Worm (Caenorhabditis elegans) whole organism, L2 larva: Measurements from ENCODE around the gene C04C3.7.

Experiments
- ZK546.5 ChIP-seq: sonication (generic microtip); optimal IDR thresholded peaks from 2 replicates; lab custom pipeline; 2017; ENCODE audit warnings: missing biosample characterization, missing genetic modification characterization
- alr-1 ChIP-seq: fragments of 150-350 bp; optimal IDR thresholded peaks from 2 replicates; lab custom pipeline; 2014; ENCODE audit warnings: missing biosample characterization, missing genetic modification characterization
- aly-2 ChIP-seq: fragments of 150-350 bp; optimal IDR thresholded peaks from 2 replicates; lab custom pipeline; 2014; ENCODE audit warnings: missing biosample characterization, missing genetic modification characterization
- ama-1 ChIP-seq: fragments of 150-350 bp; optimal IDR thresholded peaks from 2 replicates; lab custom pipeline; 2018; ENCODE audit warnings: inconsistent platforms
- ceh-16 ChIP-seq: fragments of 150-350 bp; optimal IDR thresholded peaks from 2 replicates; lab custom pipeline; 2014; ENCODE audit warnings: missing biosample characterization, missing genetic modification characterization
- ceh-82 ChIP-seq: fragments of 150-350 bp; optimal IDR thresholded peaks from 2 replicates; lab custom pipeline; 2014; ENCODE audit warnings: missing biosample characterization, missing genetic modification characterization
- dmd-4 ChIP-seq: sonication (generic microtip); optimal IDR thresholded peaks from 2 replicates; lab custom pipeline; 2017; ENCODE audit warnings: missing biosample characterization, missing genetic modification characterization
- egl-27 ChIP-seq: sonication (generic microtip); optimal IDR thresholded peaks from 3 replicates; lab custom pipeline; 2017; ENCODE audit warnings: missing biosample characterization, missing genetic modification reagents, missing genetic modification characterization
- elt-1 ChIP-seq: fragments of 150-350 bp; optimal IDR thresholded peaks from 2 replicates; lab custom pipeline; 2014; ENCODE audit warnings: missing biosample characterization, missing genetic modification characterization
- elt-3 ChIP-seq: sonication (generic microtip); optimal IDR thresholded peaks from 2 replicates; lab custom pipeline; 2017; ENCODE audit warnings: missing biosample characterization, missing genetic modification characterization
- fos-1 ChIP-seq: fragments of 150-350 bp; optimal IDR thresholded peaks from 2 replicates; lab custom pipeline; 2014; ENCODE audit warnings: missing biosample characterization, missing genetic modification characterization
- gmeb-1 ChIP-seq: fragments of 150-350 bp; optimal IDR thresholded peaks from 2 replicates; lab custom pipeline; 2014; ENCODE audit warnings: missing biosample characterization, missing genetic modification characterization
- lin-11 ChIP-seq: fragments of 150-350 bp; sonication (generic microtip); optimal IDR thresholded peaks from 2 replicates; lab custom pipeline; 2014; ENCODE audit warnings: missing biosample characterization, missing genetic modification characterization, inconsistent platforms, mixed read lengths
- lin-13 ChIP-seq: fragments of 150-350 bp; optimal IDR thresholded peaks from 2 replicates; lab custom pipeline; 2014; ENCODE audit warnings: missing biosample characterization, missing genetic modification reagents, missing genetic modification characterization
- lsy-2 ChIP-seq, 2 experiments: fragments of 150-350 bp in 1 of 2; sonication (generic microtip) in 1 of 2; optimal IDR thresholded peaks; 2 replicates each; lab custom pipeline; 2014 to 2017; ENCODE audit warnings: missing biosample characterization in 2 of 2, missing genetic modification characterization in 2 of 2
- mab-5 ChIP-seq: fragments of 150-350 bp; optimal IDR thresholded peaks from 2 replicates; lab custom pipeline; 2014; ENCODE audit warnings: missing biosample characterization, missing genetic modification characterization
- mbf-1 ChIP-seq: sonication (generic microtip); optimal IDR thresholded peaks from 2 replicates; lab custom pipeline; 2017; ENCODE audit warnings: missing biosample characterization, missing genetic modification characterization
- nhr-10 ChIP-seq: sonication (generic microtip); optimal IDR thresholded peaks from 2 replicates; lab custom pipeline; 2017; ENCODE audit warnings: missing biosample characterization, missing genetic modification characterization
- nhr-12 ChIP-seq: fragments of 150-350 bp; optimal IDR thresholded peaks from 2 replicates; lab custom pipeline; 2014; ENCODE audit warnings: missing biosample characterization, missing genetic modification characterization
- nhr-129 ChIP-seq: fragments of 150-350 bp; optimal IDR thresholded peaks from 2 replicates; lab custom pipeline; 2014; ENCODE audit warnings: missing biosample characterization, missing genetic modification characterization
- nhr-23 ChIP-seq: fragments of 150-350 bp; optimal IDR thresholded peaks from 2 replicates; lab custom pipeline; 2014; ENCODE audit warnings: missing biosample characterization, missing genetic modification reagents, missing genetic modification characterization
- nhr-237 ChIP-seq: fragments of 150-350 bp; optimal IDR thresholded peaks from 2 replicates; lab custom pipeline; 2014; ENCODE audit warnings: missing biosample characterization, missing genetic modification characterization
- nhr-77 ChIP-seq: fragments of 150-350 bp; optimal IDR thresholded peaks from 2 replicates; lab custom pipeline; 2014; ENCODE audit warnings: missing biosample characterization, missing genetic modification characterization
- skn-1 ChIP-seq: sonication (generic microtip); optimal IDR thresholded peaks from 2 replicates; lab custom pipeline; 2017; ENCODE audit warnings: missing biosample characterization, missing genetic modification characterization
- sma-3 ChIP-seq: sonication (generic microtip); optimal IDR thresholded peaks from 2 replicates; lab custom pipeline; 2016; ENCODE audit warnings: missing genetic modification reagents, missing genetic modification characterization, missing compliant biosample characterization
- snpc-4 ChIP-seq: fragments of 150-350 bp; optimal IDR thresholded peaks from 2 replicates; lab custom pipeline; 2014; ENCODE audit warnings: missing biosample characterization, missing genetic modification characterization
- unc-62 ChIP-seq: fragments of 150-350 bp; optimal IDR thresholded peaks from 2 replicates; lab custom pipeline; 2014; ENCODE audit warnings: missing biosample characterization, missing genetic modification reagents, missing genetic modification characterization
- ztf-1 ChIP-seq: fragments of 200-800 bp; sonication (Bioruptor generic); conservative IDR thresholded peaks from 2 replicates; pipeline ENCODE4 v1.3.6; 2022; ENCODE audit warnings: missing genetic modification characterization, missing compliant biosample characterization
- ztf-11 ChIP-seq: sonication (generic microtip); optimal IDR thresholded peaks from 2 replicates; lab custom pipeline; 2017; ENCODE audit warnings: missing biosample characterization, missing genetic modification characterization
- ztf-4 ChIP-seq: fragments of 150-350 bp; optimal IDR thresholded peaks from 2 replicates; lab custom pipeline; 2014; ENCODE audit warnings: missing biosample characterization, missing genetic modification characterization

Gene C04C3.7

DNA sequence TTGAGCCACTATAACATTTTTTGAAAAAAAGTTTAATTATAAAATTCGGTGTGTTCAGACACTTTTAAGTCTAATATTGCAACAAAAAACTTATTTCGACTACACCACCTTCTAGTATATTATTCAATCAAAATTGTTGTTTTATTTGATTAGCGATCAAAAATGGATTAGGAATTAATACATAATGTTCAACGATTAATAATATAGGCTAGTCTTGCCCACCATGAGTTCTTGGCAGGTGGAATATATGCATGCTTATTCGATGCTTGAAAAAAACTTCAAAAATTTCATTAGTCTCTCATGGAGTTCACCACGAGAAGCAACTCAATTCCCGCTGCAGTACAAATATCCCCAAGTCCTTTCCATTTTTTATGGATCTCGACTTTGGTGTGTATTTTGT lies 2.7 kb upstream of the C04C3.7 start, which contains the start of gene srz-32:
Gene srz-32, plus strand, starts transcription at position 301 of the 400 bp plus-strand sequence.
- TF ChIP-seq mbf-1 (tag; lab: Kevin White, UChicago): no peak
- no peak for TF ChIP-seq elt-3 (tag; lab: Kevin White, UChicago)
- TF ChIP-seq ceh-82: no peak

DNA sequence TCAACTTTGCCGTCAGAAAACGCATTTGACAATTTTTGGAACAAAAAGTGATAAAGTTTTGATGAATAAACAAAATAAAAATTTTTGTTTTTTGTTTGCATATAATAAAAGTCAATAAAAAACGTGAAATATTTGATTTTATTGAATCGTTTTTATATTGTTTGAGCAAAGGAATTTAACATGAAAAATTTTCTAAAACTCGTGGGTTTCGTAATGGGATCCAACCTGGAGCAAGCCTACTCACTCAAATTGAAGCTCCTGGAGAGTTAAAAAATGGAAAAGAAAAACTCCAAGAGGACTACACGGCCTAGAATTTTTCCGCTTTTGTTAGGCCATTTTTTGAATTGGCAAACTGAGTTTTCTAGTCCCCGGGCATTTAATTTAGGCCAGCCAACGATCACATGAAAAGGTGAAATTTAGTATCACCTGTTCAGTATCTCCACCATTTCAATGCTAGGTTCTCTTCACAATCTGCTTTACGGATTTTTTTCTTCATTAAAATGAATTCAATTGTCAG lies 4.8 kb downstream of the C04C3.7 start, which contains the start of the genes C04C3.9 and srz-60:
Gene C04C3.9, minus strand, starts transcription at position 101 of the 517 bp plus-strand sequence.
Gene srz-60, plus strand, starts transcription at position 467 of the 517 bp plus-strand sequence.
- no peak for TF ChIP-seq snpc-4 (tag; lab: Kevin White, UChicago)

DNA sequence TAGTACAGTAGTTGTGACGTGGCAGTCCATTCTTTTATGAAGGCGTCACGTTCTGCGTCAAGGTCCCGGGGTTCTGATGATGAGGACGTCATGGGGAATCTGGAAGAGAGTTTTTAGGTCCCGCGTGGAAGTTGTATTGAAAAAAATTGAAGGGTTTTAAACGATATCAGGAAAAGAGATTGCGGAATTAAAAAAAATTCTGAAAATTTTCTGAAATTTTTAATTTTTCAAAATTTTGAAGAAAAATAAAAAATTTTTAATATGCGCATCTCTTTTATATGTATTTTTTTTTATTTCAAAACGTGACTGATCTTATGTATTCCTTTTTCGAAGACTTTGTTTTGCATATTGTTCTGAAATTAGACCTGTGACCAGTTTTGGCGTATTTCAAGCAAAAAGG lies 10.8 kb downstream of the C04C3.7 start, which contains the start of gene C04C3.6:
Gene C04C3.6, minus strand, starts transcription at position 101 of the 400 bp plus-strand sequence.
- TF ChIP-seq unc-62 (GFP tag; lab: Kevin White, UChicago): no peak
- TF ChIP-seq nhr-129 (tag; lab: Kevin White, UChicago): no peak
- no peak for TF ChIP-seq nhr-237
- TF ChIP-seq elt-1 (tag; lab: Kevin White, UChicago): no peak
- no peak for TF ChIP-seq snpc-4 (tag; lab: Kevin White, UChicago)
- no peak for TF ChIP-seq nhr-12 (tag; lab: Kevin White, UChicago)
- no peak for TF ChIP-seq aly-2
- no peak for TF ChIP-seq nhr-77 (tag; lab: Kevin White, UChicago)
- no peak for TF ChIP-seq gmeb-1 (tag; lab: Kevin White, UChicago)
- no peak for TF ChIP-seq alr-1 (tag; lab: Kevin White, UChicago)
- TF ChIP-seq ceh-16 (tag; lab: Kevin White, UChicago): no peak
- no peak for TF ChIP-seq ama-1 (lab: Kevin White, UChicago)
- no peak for TF ChIP-seq ZK546.5 (tag; lab: Kevin White, UChicago)

DNA sequence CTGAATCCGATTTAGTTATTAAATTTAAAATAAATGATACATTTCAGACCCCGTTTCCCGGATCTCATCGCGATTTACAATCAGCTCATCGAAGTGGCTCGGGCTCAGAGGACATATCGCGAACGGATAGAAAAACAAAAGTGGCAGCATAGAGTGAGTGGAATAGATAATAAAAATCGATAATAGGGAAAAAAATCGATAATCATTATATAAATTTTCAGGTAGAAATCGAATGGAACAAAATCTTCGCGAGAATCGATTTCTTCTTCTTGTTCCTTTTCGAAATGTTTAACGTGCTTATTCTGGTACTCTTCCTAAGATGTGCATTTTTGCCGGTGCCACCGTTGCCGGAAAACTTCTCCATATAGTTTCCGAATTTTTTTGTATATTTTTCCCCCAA lies 14.5 kb downstream of the C04C3.7 start:
- TF ChIP-seq nhr-23 (tag; lab: Kevin White, UChicago) (no peak), sma-3 (GFP tag; lab: Kevin White, UChicago) (no peak), lin-11 (tag; lab: Kevin White, UChicago) (no peak), nhr-77 (tag; lab: Kevin White, UChicago) (no peak), nhr-10 (no peak), egl-27 (tag; lab: Kevin White, UChicago) (no peak), dmd-4 (tag; lab: Kevin White, UChicago) (no peak)

DNA sequence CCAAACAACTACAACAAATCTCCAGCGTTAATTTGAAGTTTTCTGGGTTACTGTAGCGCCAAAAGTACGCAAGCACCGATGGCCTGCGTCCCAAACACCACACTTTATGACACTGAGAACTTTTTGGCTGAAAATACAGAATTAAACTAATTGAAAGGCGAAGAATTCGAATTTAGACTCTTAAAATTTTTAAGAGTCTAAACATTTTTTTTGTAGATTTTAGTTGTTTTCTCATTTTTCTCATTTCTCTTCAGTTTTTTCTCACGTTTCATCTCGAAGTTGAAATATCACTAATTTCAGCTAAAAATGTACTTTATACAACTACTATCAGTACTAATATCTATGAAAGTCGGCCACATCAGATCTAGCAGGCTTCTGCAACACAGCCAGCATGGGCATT lies 17.9 kb downstream of the C04C3.7 start, which contains the start of gene lgc-9:
Gene lgc-9, plus strand, starts transcription at position 301 of the 400 bp plus-strand sequence.
- no peak for TF ChIP-seq ztf-4 (tag; lab: Kevin White, UChicago)
- TF ChIP-seq nhr-10: no peak
- no peak for TF ChIP-seq ztf-11 (tag; lab: Kevin White, UChicago)
- no peak for TF ChIP-seq lsy-2 (tag; optimal IDR thresholded peaks at IDR 0.05; lab: Kevin White, UChicago)
- TF ChIP-seq ZK546.5 (tag; lab: Kevin White, UChicago): no peak
- TF ChIP-seq ama-1 (lab: Kevin White, UChicago): no peak
- no peak for TF ChIP-seq skn-1 (tag; lab: Kevin White, UChicago)
- no peak for TF ChIP-seq lin-13 (GFP tag; lab: Kevin White, UChicago)
- TF ChIP-seq elt-1 (tag; lab: Kevin White, UChicago): no peak

DNA sequence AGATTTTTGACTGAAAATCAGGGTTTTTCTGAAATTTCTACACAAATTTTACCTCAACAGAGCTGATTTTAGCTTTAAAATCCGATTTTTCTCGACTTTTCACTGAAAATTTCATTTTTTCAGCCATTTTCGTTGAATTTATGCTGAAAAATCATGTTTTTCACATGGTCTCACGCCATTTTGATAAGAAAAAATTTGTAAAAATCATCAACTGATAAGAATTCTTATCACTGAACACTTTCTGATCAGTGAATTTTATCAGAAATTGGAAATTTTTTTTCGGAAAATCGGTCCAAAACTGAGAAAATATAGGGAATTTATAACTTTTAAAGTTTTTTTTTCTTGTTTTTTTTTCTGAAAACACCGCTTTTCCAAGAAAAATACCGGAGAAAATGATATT lies 32.3 kb downstream of the C04C3.7 start:
- TF ChIP-seq mab-5 (tag; lab: Kevin White, UChicago) (no peak), fos-1 (tag; lab: Kevin White, UChicago) (peak; percentile 63), gmeb-1 (tag; lab: Kevin White, UChicago) (peak; percentile 21), ztf-11 (tag; lab: Kevin White, UChicago) (no peak), ztf-1 (GFP tag; lab: Robert Waterston, UW) (no peak), elt-3 (tag; lab: Kevin White, UChicago) (no peak)
